Fruit fly (Drosophila melanogaster): ENCODE results near the gene Ubr3.

Gene Ubr3

dm6 chrX:7934679-7935078 lies 1.0 kb upstream of the Ubr3 start, which contains the start of gene RpS14b (continued):
- TF ChIP-seq caup (GFP tag; optimal IDR thresholded peaks at IDR 0.05; ENCODE audit: severe bottlenecking) (peak; percentile 88), HLH54F (GFP tag; optimal IDR thresholded peaks at IDR 0.05) (peak; percentile 45), fd64A (GFP tag; optimal IDR thresholded peaks at IDR 0.05) (peak; percentile 33), repo (GFP tag; optimal IDR thresholded peaks at IDR 0.05) (peak; percentile 28), Abd-B (GFP tag; optimal IDR thresholded peaks at IDR 0.05) (no peak), NfI (GFP tag; optimal IDR thresholded peaks at IDR 0.05) (peak; percentile 85), Fer1 (GFP tag; optimal IDR thresholded peaks at IDR 0.05) (peak; percentile 77), CG9215 (GFP tag; IDR thresholded peaks at IDR 0.05) (no peak), sima (GFP tag; optimal IDR thresholded peaks at IDR 0.05) (no peak), CG2875 (GFP tag; optimal IDR thresholded peaks at IDR 0.05) (peak; percentile 43), CG3281 (GFP tag; optimal IDR thresholded peaks at IDR 0.05) (peak; percentile 68), yki (optimal IDR thresholded peaks at IDR 0.05) (no peak), lov (optimal IDR thresholded peaks at IDR 0.05) (no peak), lov (GFP tag; IDR thresholded peaks at IDR 0.05) (peak; percentile 79; the same call in 2 of the 3 replicates), ind (GFP tag; optimal IDR thresholded peaks at IDR 0.05) (peak; percentile 40), bowl (GFP tag; IDR thresholded peaks at IDR 0.05) (no peak), Sox102F (GFP tag; optimal IDR thresholded peaks at IDR 0.05) (no peak), CG15479 (GFP tag; optimal IDR thresholded peaks at IDR 0.05) (peak; percentile 81), Hmx (GFP tag; optimal IDR thresholded peaks at IDR 0.05) (no peak), Elba2 (GFP tag; optimal IDR thresholded peaks at IDR 0.05) (no peak), esg (GFP tag; conservative IDR thresholded peaks at IDR 0.05) (0 out of 2 replicates have a peak, but pooled peaks have one; percentile 5), CG4360 (GFP tag; IDR thresholded peaks at IDR 0.05) (peak; percentile 65), Dref (GFP tag; IDR thresholded peaks at IDR 0.05) (peak; percentile 88), CG13624 (GFP tag; optimal IDR thresholded peaks at IDR 0.05) (peak; percentile 67), CG11398 (GFP tag; optimal IDR thresholded peaks at IDR 0.05) (no peak), CG8944 (GFP tag; optimal IDR thresholded peaks at IDR 0.05) (no peak), sob (GFP tag; IDR thresholded peaks at IDR 0.05) (peak; percentile 80), rib (GFP tag; IDR thresholded peaks at IDR 0.05) (peak; percentile 78), CG3726 (GFP tag; IDR thresholded peaks at IDR 0.05) (no peak), Deaf1 (tag; optimal IDR thresholded peaks at IDR 0.05) (peak; percentile 7), trem (tag; optimal IDR thresholded peaks at IDR 0.05) (peak; percentile 51), CG1233 (GFP tag; optimal IDR thresholded peaks at IDR 0.05) (peak; percentile 64), CG2712 (tag; optimal IDR thresholded peaks at IDR 0.05) (peak; percentile 17), ara (GFP tag; IDR thresholded peaks at IDR 0.05) (peak; percentile 56), gsb-n (tag; optimal IDR thresholded peaks at IDR 0.05) (peak; percentile 10), btn (GFP tag; optimal IDR thresholded peaks at IDR 0.05) (peak; percentile 7), CG1024 (GFP tag; IDR thresholded peaks at IDR 0.05) (no peak), CG2889 (GFP tag; IDR thresholded peaks at IDR 0.05) (peak; percentile 53; the same call in 1 of the 3 replicates), peb (GFP tag; IDR thresholded peaks at IDR 0.05) (no peak), Hr39 (optimal IDR thresholded peaks at IDR 0.05) (no peak), toy (GFP tag; IDR thresholded peaks at IDR 0.05) (0 out of 2 replicates have a peak, but pooled peaks have one; percentile 37), CG11560 (tag; IDR thresholded peaks at IDR 0.05) (no peak), CG8089 (GFP tag; optimal IDR thresholded peaks at IDR 0.05) (no peak), Doc2 (GFP tag; IDR thresholded peaks at IDR 0.05) (no peak), MTF-1 (GFP tag; optimal IDR thresholded peaks at IDR 0.05; ENCODE audit: borderline replicate concordance) (peak; percentile 65), MESR4 (GFP tag; optimal IDR thresholded peaks at IDR 0.05) (peak; percentile 49), CG14014 (GFP tag; IDR thresholded peaks at IDR 0.05) (peak; percentile 60; the same call in 1 of the 2 replicates), Dbx (GFP tag; IDR thresholded peaks at IDR 0.05) (peak; percentile 68), CG13296 (GFP tag; optimal IDR thresholded peaks at IDR 0.05) (peak; percentile 81), pho (GFP tag; optimal IDR thresholded peaks at IDR 0.05) (peak; percentile 53), danr (GFP tag; IDR thresholded peaks at IDR 0.05) (0 out of 2 replicates have a peak, but pooled peaks have one; percentile 13), CG4282 (GFP tag; optimal IDR thresholded peaks at IDR 0.05) (peak; percentile 42)

All from whole organism, embryonic.